In genomic region chr3R:21186606-21187393, dm6 we compare ENCODE assay signal across 1 fruit fly cellular context.
TF ChIP-seq lines count a peak whose summit lies in the region.

No protein-coding gene starts in this region.

TF ChIP-seq in whole organism, embryonic, 481 proteins besides CTCF, POLR2A, EP300 and RAD21 (continued from another document):
- TF ChIP-seq CG10267 (tag; optimal IDR thresholded peaks at IDR 0.05; lab: Kevin White, UChicago), result peak; percentile 29
- peak; percentile 31 for TF ChIP-seq Ssrp (tag; optimal IDR thresholded peaks at IDR 0.05; lab: Kevin White, UChicago)
- TF ChIP-seq lov (optimal IDR thresholded peaks at IDR 0.05; lab: Kevin White, UChicago), result no peak
- TF ChIP-seq lov (GFP tag; IDR thresholded peaks at IDR 0.05; lab: Robert Waterston, UW), result no peak
- TF ChIP-seq CG14710 (tag; optimal IDR thresholded peaks at IDR 0.05; lab: Kevin White, UChicago), result peak; percentile 49
- peak; percentile 88 for TF ChIP-seq Blimp-1 (GFP tag; optimal IDR thresholded peaks at IDR 0.05; lab: Kevin White, UChicago)
- TF ChIP-seq dmrt99B (tag; optimal IDR thresholded peaks at IDR 0.05; lab: Kevin White, UChicago), result peak; percentile 54
- TF ChIP-seq Dek (tag; optimal IDR thresholded peaks at IDR 0.05; lab: Kevin White, UChicago), result no peak
- TF ChIP-seq emc (GFP tag; optimal IDR thresholded peaks at IDR 0.05; lab: Kevin White, UChicago), result no peak
- TF ChIP-seq CG7271 (tag; optimal IDR thresholded peaks at IDR 0.05; lab: Kevin White, UChicago), result no peak
- no peak for TF ChIP-seq CG3065 (GFP tag; optimal IDR thresholded peaks at IDR 0.05; lab: Kevin White, UChicago)
- TF ChIP-seq CG18599 (GFP tag; optimal IDR thresholded peaks at IDR 0.05; lab: Kevin White, UChicago), result peak; percentile 29
- TF ChIP-seq CG17385 (GFP tag; optimal IDR thresholded peaks at IDR 0.05; lab: Kevin White, UChicago), result peak; percentile 23
- TF ChIP-seq chif (GFP tag; optimal IDR thresholded peaks at IDR 0.05; lab: Kevin White, UChicago), result peak in 1 of 2 experiments; percentile 27
- peak; percentile 49 for TF ChIP-seq CoRest (tag; optimal IDR thresholded peaks at IDR 0.05; lab: Kevin White, UChicago)
- TF ChIP-seq CG4282 (GFP tag; optimal IDR thresholded peaks at IDR 0.05; lab: Kevin White, UChicago), result no peak
- TF ChIP-seq CG6854 (GFP tag; optimal IDR thresholded peaks at IDR 0.05; lab: Kevin White, UChicago), result peak; percentile 51
- peak; percentile 17 for TF ChIP-seq grau (tag; optimal IDR thresholded peaks at IDR 0.05; lab: Kevin White, UChicago)
- TF ChIP-seq CG11398 (GFP tag; optimal IDR thresholded peaks at IDR 0.05; lab: Kevin White, UChicago), result no peak
- TF ChIP-seq Max (GFP tag; optimal IDR thresholded peaks at IDR 0.05; lab: Kevin White, UChicago), result peak; percentile 34
- TF ChIP-seq chn (GFP tag; optimal IDR thresholded peaks at IDR 0.05; lab: Kevin White, UChicago), result peak; percentile 20
- TF ChIP-seq CG3281 (GFP tag; optimal IDR thresholded peaks at IDR 0.05; lab: Kevin White, UChicago), result peak; percentile 19
- no peak for TF ChIP-seq CG2202 (tag; optimal IDR thresholded peaks at IDR 0.05; lab: Kevin White, UChicago)
- TF ChIP-seq rib (GFP tag; IDR thresholded peaks at IDR 0.05; lab: Robert Waterston, UW), result peak; percentile 22; the same call in 1 of the 2 replicates
- no peak for TF ChIP-seq Taf1 (GFP tag; IDR thresholded peaks at IDR 0.05; lab: Robert Waterston, UW)
- TF ChIP-seq CG31441 (GFP tag; IDR thresholded peaks at IDR 0.05; lab: Robert Waterston, UW), result 0 out of 2 replicates have a peak, but pooled peaks have one; percentile 27
- TF ChIP-seq jigr1 (GFP tag; IDR thresholded peaks at IDR 0.05; lab: Robert Waterston, UW), result no peak
- TF ChIP-seq CG9817 (tag; optimal IDR thresholded peaks at IDR 0.05; lab: Kevin White, UChicago), result no peak
- no peak for TF ChIP-seq CG4707 (GFP tag; optimal IDR thresholded peaks at IDR 0.05; lab: Kevin White, UChicago)
- peak; percentile 9 to 12 for TF ChIP-seq dpn (GFP tag; optimal IDR thresholded peaks at IDR 0.05; lab: Kevin White, UChicago)
- peak; percentile 12; the same call in 1 of the 2 replicates for TF ChIP-seq bbx (GFP tag; IDR thresholded peaks at IDR 0.05; lab: Robert Waterston, UW; ENCODE audit: partially characterized antibody)
- no peak for TF ChIP-seq toy (GFP tag; IDR thresholded peaks at IDR 0.05; lab: Robert Waterston, UW)
- peak; percentile 59 for TF ChIP-seq CG9727 (GFP tag; optimal IDR thresholded peaks at IDR 0.05; lab: Kevin White, UChicago)
- TF ChIP-seq Oli (tag; optimal IDR thresholded peaks at IDR 0.05; lab: Kevin White, UChicago), result peak; percentile 47
- TF ChIP-seq MBD-R2 (GFP tag; IDR thresholded peaks at IDR 0.05; lab: Robert Waterston, UW), result no peak
- TF ChIP-seq CG2712 (tag; optimal IDR thresholded peaks at IDR 0.05; lab: Kevin White, UChicago), result peak; percentile 8
- TF ChIP-seq wek (GFP tag; optimal IDR thresholded peaks at IDR 0.05; lab: Kevin White, UChicago), result no peak
- peak; percentile 46 for TF ChIP-seq CG12659 (GFP tag; optimal IDR thresholded peaks at IDR 0.05; lab: Kevin White, UChicago)
- no peak for TF ChIP-seq E2f1 (GFP tag; IDR thresholded peaks at IDR 0.05; lab: Robert Waterston, UW)
- no peak for TF ChIP-seq Bdp1 (GFP tag; optimal IDR thresholded peaks at IDR 0.05; lab: Kevin White, UChicago)
- TF ChIP-seq ATbp (GFP tag; optimal IDR thresholded peaks at IDR 0.05; lab: Kevin White, UChicago), result peak; percentile 7
- TF ChIP-seq CG1602 (GFP tag; optimal IDR thresholded peaks at IDR 0.05; lab: Kevin White, UChicago), result peak; percentile 35
- TF ChIP-seq HLH3B (GFP tag; IDR thresholded peaks at IDR 0.05; lab: Robert Waterston, UW), result peak; percentile 13; the same call in 1 of the 2 replicates
- TF ChIP-seq CG2678 (tag; optimal IDR thresholded peaks at IDR 0.05; lab: Kevin White, UChicago), result peak; percentile 67
- peak; percentile 8 for TF ChIP-seq CG3407 (GFP tag; optimal IDR thresholded peaks at IDR 0.05; lab: Kevin White, UChicago)
- TF ChIP-seq CG9609 (GFP tag; optimal IDR thresholded peaks at IDR 0.05; lab: Kevin White, UChicago), result no peak
- 0 out of 2 replicates have a peak, but pooled peaks have one; percentile 31 for TF ChIP-seq Ptx1 (GFP tag; IDR thresholded peaks at IDR 0.05; lab: Robert Waterston, UW)
- peak; percentile 48; the same call in 1 of the 3 replicates for TF ChIP-seq CG17361 (GFP tag; IDR thresholded peaks at IDR 0.05; lab: Robert Waterston, UW)
- peak; percentile 2 for TF ChIP-seq NC2β (GFP tag; optimal IDR thresholded peaks at IDR 0.05; lab: Kevin White, UChicago)
- no peak for TF ChIP-seq Lpt (GFP tag; optimal IDR thresholded peaks at IDR 0.05; lab: Kevin White, UChicago)
- TF ChIP-seq CG10147 (GFP tag; optimal IDR thresholded peaks at IDR 0.05; lab: Kevin White, UChicago), result peak; percentile 22
- peak; percentile 30; the same call in 1 of the 2 replicates for TF ChIP-seq sisA (GFP tag; IDR thresholded peaks at IDR 0.05; lab: Robert Waterston, UW)
- TF ChIP-seq dysf (GFP tag; IDR thresholded peaks at IDR 0.05; lab: Robert Waterston, UW), result peak; percentile 54; the same call in 1 of the 3 replicates
- TF ChIP-seq CG17568 (GFP tag; optimal IDR thresholded peaks at IDR 0.05; lab: Kevin White, UChicago), result no peak
- peak; percentile 32 for TF ChIP-seq ems (GFP tag; optimal IDR thresholded peaks at IDR 0.05; lab: Kevin White, UChicago)
- TF ChIP-seq CG17829 (tag; optimal IDR thresholded peaks at IDR 0.05; lab: Kevin White, UChicago), result peak; percentile 13
- TF ChIP-seq aop (GFP tag; IDR thresholded peaks at IDR 0.05; lab: Robert Waterston, UW), result no peak
- TF ChIP-seq Sox100B (GFP tag; optimal IDR thresholded peaks at IDR 0.05; lab: Kevin White, UChicago), result peak; percentile 59
- TF ChIP-seq CG17359 (tag; optimal IDR thresholded peaks at IDR 0.05; lab: Kevin White, UChicago), result peak; percentile 9
- peak; percentile 39 for TF ChIP-seq CG4424 (GFP tag; optimal IDR thresholded peaks at IDR 0.05; lab: Kevin White, UChicago)
- no peak for TF ChIP-seq CG10543 (GFP tag; optimal IDR thresholded peaks at IDR 0.05; lab: Kevin White, UChicago)
- TF ChIP-seq D19B (GFP tag; optimal IDR thresholded peaks at IDR 0.05; lab: Kevin White, UChicago), result peak; percentile 21
- TF ChIP-seq CG12104 (GFP tag; optimal IDR thresholded peaks at IDR 0.05; lab: Kevin White, UChicago), result peak; percentile 57
- peak; percentile 29; the same call in 1 of the 2 replicates for TF ChIP-seq CG6689 (GFP tag; IDR thresholded peaks at IDR 0.05; lab: Robert Waterston, UW)
- TF ChIP-seq CG13424 (tag; optimal IDR thresholded peaks at IDR 0.05; lab: Kevin White, UChicago), result peak; percentile 34
- TF ChIP-seq sd (tag; optimal IDR thresholded peaks at IDR 0.05; lab: Kevin White, UChicago), result peak; percentile 46
- TF ChIP-seq gem (tag; optimal IDR thresholded peaks at IDR 0.05; lab: Kevin White, UChicago), result peak; percentile 49
- TF ChIP-seq phol (tag; optimal IDR thresholded peaks at IDR 0.05; lab: Kevin White, UChicago), result peak; percentile 50
- peak; percentile 3 for TF ChIP-seq Hr3 (GFP tag; optimal IDR thresholded peaks at IDR 0.05; lab: Kevin White, UChicago)
- no peak for TF ChIP-seq D19A (tag; optimal IDR thresholded peaks at IDR 0.05; lab: Kevin White, UChicago)
- peak; percentile 64 for TF ChIP-seq CG7556 (GFP tag; optimal IDR thresholded peaks at IDR 0.05; lab: Kevin White, UChicago)
- TF ChIP-seq Mrtf (GFP tag; IDR thresholded peaks at IDR 0.05; lab: Robert Waterston, UW), result 0 out of 3 replicates have a peak, but pooled peaks have one; percentile 7
- TF ChIP-seq CG7839 (tag; optimal IDR thresholded peaks at IDR 0.05; lab: Kevin White, UChicago), result peak; percentile 50
- TF ChIP-seq ftz-f1 (GFP tag; optimal IDR thresholded peaks at IDR 0.05; lab: Kevin White, UChicago), result peak; percentile 11
- TF ChIP-seq az2 (GFP tag; optimal IDR thresholded peaks at IDR 0.05; lab: Kevin White, UChicago), result peak; percentile 43
- TF ChIP-seq CG7987 (GFP tag; optimal IDR thresholded peaks at IDR 0.05; lab: Kevin White, UChicago), result no peak
- TF ChIP-seq ind (GFP tag; optimal IDR thresholded peaks at IDR 0.05; lab: Kevin White, UChicago), result peak; percentile 33
- no peak for TF ChIP-seq sug (tag; optimal IDR thresholded peaks at IDR 0.05; lab: Kevin White, UChicago)
- TF ChIP-seq Nf-YC (tag; optimal IDR thresholded peaks at IDR 0.05; lab: Kevin White, UChicago), result no peak
- 0 out of 2 replicates have a peak, but pooled peaks have one; percentile 3 for TF ChIP-seq CG17328 (GFP tag; IDR thresholded peaks at IDR 0.05; lab: Robert Waterston, UW)
- peak in 1 of 2 experiments; percentile 40 for TF ChIP-seq Pdp1 (GFP tag; optimal IDR thresholded peaks at IDR 0.05; lab: Kevin White, UChicago)
- TF ChIP-seq CG11723 (GFP tag; optimal IDR thresholded peaks at IDR 0.05; lab: Kevin White, UChicago), result peak; percentile 22
- TF ChIP-seq CG13775 (GFP tag; optimal IDR thresholded peaks at IDR 0.05; lab: Kevin White, UChicago), result peak; percentile 58
- TF ChIP-seq CG15269 (tag; optimal IDR thresholded peaks at IDR 0.05; lab: Kevin White, UChicago), result peak; percentile 27
- TF ChIP-seq mam (GFP tag; optimal IDR thresholded peaks at IDR 0.05; lab: Kevin White, UChicago), result peak; percentile 0
- TF ChIP-seq CG16815 (GFP tag; optimal IDR thresholded peaks at IDR 0.05; lab: Kevin White, UChicago), result peak; percentile 43
- TF ChIP-seq Med (GFP tag; lab: Kevin White, UChicago), result peak; percentile 39
- peak; percentile 63 for TF ChIP-seq CG6765 (GFP tag; optimal IDR thresholded peaks at IDR 0.05; lab: Kevin White, UChicago)
- TF ChIP-seq Tbp (GFP tag; optimal IDR thresholded peaks at IDR 0.05; lab: Kevin White, UChicago), result peak; percentile 89
- TF ChIP-seq Meics (GFP tag; optimal IDR thresholded peaks at IDR 0.05; lab: Kevin White, UChicago), result peak; percentile 55
- no peak for TF ChIP-seq usp (GFP tag; optimal IDR thresholded peaks at IDR 0.05; lab: Kevin White, UChicago)
- TF ChIP-seq CG16863 (GFP tag; optimal IDR thresholded peaks at IDR 0.05; lab: Kevin White, UChicago), result peak; percentile 28
- TF ChIP-seq pb (GFP tag; optimal IDR thresholded peaks at IDR 0.05; lab: Kevin White, UChicago), result no peak
- peak; percentile 45 for TF ChIP-seq CG4820 (GFP tag; optimal IDR thresholded peaks at IDR 0.05; lab: Kevin White, UChicago)
